Fruit fly (Drosophila melanogaster): ENCODE results near the gene CG18404.

CG18404 gene

DNA sequence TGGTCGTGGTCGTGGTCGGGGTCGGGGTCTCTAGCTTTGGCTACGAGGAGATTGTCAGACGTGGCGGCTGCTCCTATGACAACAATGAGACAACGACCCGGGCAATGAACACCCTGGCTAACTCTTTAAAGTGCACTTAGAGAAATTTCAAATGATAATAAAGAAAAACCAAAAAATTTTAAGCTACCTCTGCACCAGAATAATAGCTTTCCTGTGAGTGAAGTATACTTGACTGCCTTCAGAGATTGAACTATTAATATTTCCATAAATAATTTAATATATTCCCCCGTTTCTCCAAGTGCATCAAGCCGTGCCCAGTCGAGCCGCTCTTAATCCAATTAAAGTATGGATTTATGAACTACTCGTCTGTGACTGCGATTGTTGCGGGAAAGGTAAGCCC is 10.7 kb downstream of the CG18404 start (continued):
- TF ChIP-seq grau (tag; optimal IDR thresholded peaks at IDR 0.05) (peak; percentile 36), sob (GFP tag; IDR thresholded peaks at IDR 0.05) (no peak), CG9609 (GFP tag; optimal IDR thresholded peaks at IDR 0.05) (no peak), E2f1 (GFP tag; IDR thresholded peaks at IDR 0.05) (no peak; the same call in 1 of the 2 replicates), Sry-β (GFP tag; optimal IDR thresholded peaks at IDR 0.05) (no peak), CG6272 (GFP tag; IDR thresholded peaks at IDR 0.05) (no peak), ems (GFP tag; optimal IDR thresholded peaks at IDR 0.05) (no peak), Mad (GFP tag; optimal IDR thresholded peaks at IDR 0.05) (no peak), CG8089 (GFP tag; optimal IDR thresholded peaks at IDR 0.05) (no peak), CG4617 (GFP tag; optimal IDR thresholded peaks at IDR 0.05; ENCODE audit: borderline replicate concordance) (no peak), disco-r (GFP tag; optimal IDR thresholded peaks at IDR 0.05) (no peak), CG17186 (GFP tag; optimal IDR thresholded peaks at IDR 0.05) (no peak), so (GFP tag; IDR thresholded peaks at IDR 0.05) (no peak), CG5953 (GFP tag; IDR thresholded peaks at IDR 0.05) (no peak), en (GFP tag; optimal IDR thresholded peaks at IDR 0.05) (no peak), vnd (GFP tag; IDR thresholded peaks at IDR 0.05; ENCODE audit: partially characterized antibody) (no peak), Hr51 (GFP tag; optimal IDR thresholded peaks at IDR 0.05) (peak in 1 of 2 experiments; percentile 25), gem (tag; optimal IDR thresholded peaks at IDR 0.05) (peak; percentile 71), CG1603 (tag; optimal IDR thresholded peaks at IDR 0.05) (peak; percentile 50), CG10274 (GFP tag; optimal IDR thresholded peaks at IDR 0.05) (no peak), da (GFP tag; optimal IDR thresholded peaks at IDR 0.05) (no peak), CG18262 (tag; optimal IDR thresholded peaks at IDR 0.05) (peak; percentile 57), CG17912 (GFP tag; optimal IDR thresholded peaks at IDR 0.05) (no peak), Lim3 (GFP tag; IDR thresholded peaks at IDR 0.05) (no peak), CG18764 (GFP tag; optimal IDR thresholded peaks at IDR 0.05) (no peak), CG6765 (GFP tag; optimal IDR thresholded peaks at IDR 0.05) (no peak), CG4707 (GFP tag; optimal IDR thresholded peaks at IDR 0.05) (no peak), CG18011 (GFP tag; optimal IDR thresholded peaks at IDR 0.05) (no peak), CG4820 (GFP tag; optimal IDR thresholded peaks at IDR 0.05) (peak; percentile 14), Doc2 (GFP tag; IDR thresholded peaks at IDR 0.05) (no peak), Side (GFP tag; optimal IDR thresholded peaks at IDR 0.05) (no peak), CG6689 (GFP tag; IDR thresholded peaks at IDR 0.05) (peak; percentile 54), tna (GFP tag; IDR thresholded peaks at IDR 0.05; ENCODE audit: partially characterized antibody) (no peak), CG30020 (tag; optimal IDR thresholded peaks at IDR 0.05) (no peak), ab (GFP tag; optimal IDR thresholded peaks at IDR 0.05) (no peak), mirr (GFP tag; optimal IDR thresholded peaks at IDR 0.05) (no peak), rib (GFP tag; IDR thresholded peaks at IDR 0.05) (no peak), cg (GFP tag; optimal IDR thresholded peaks at IDR 0.05) (no peak), CG17385 (GFP tag; optimal IDR thresholded peaks at IDR 0.05) (no peak), ro (GFP tag; IDR thresholded peaks at IDR 0.05) (no peak), corto (GFP tag; optimal IDR thresholded peaks at IDR 0.05) (peak; percentile 10), CG13424 (tag; optimal IDR thresholded peaks at IDR 0.05) (peak; percentile 38), ken (GFP tag; IDR thresholded peaks at IDR 0.05) (0 out of 3 replicates have a peak, but pooled peaks have one; percentile 42), pb (GFP tag; optimal IDR thresholded peaks at IDR 0.05) (no peak), CG15269 (tag; optimal IDR thresholded peaks at IDR 0.05) (peak; percentile 4), shn (GFP tag; optimal IDR thresholded peaks at IDR 0.05) (no peak), CG10431 (GFP tag; optimal IDR thresholded peaks at IDR 0.05) (no peak), CG10565 (GFP tag; optimal IDR thresholded peaks at IDR 0.05) (no peak), CG31365 (tag; optimal IDR thresholded peaks at IDR 0.05) (no peak), HLH4C (GFP tag; IDR thresholded peaks at IDR 0.05; ENCODE audit: partially characterized antibody) (no peak), C15 (GFP tag; IDR thresholded peaks at IDR 0.05) (no peak), crol (GFP tag; IDR thresholded peaks at IDR 0.05) (no peak)

Measured in whole organism, embryonic.